Worm (Caenorhabditis elegans): Measurements from ENCODE around the gene cgr-1.

cgr-1 gene

ce11 chrX:3563903-3564302 lies 36.4 kb downstream of the cgr-1 start, which contains the start of gene vit-4:
Gene vit-4, minus strand, starts transcription at chrX:3563965.
- no peak for TF ChIP-seq ztf-29 (GFP tag; IDR thresholded peaks at IDR 0.05)
- no peak for TF ChIP-seq ref-1 (GFP tag; conservative IDR thresholded peaks at IDR 0.05)
- TF ChIP-seq med-1 (GFP tag; optimal IDR thresholded peaks at IDR 0.05; ENCODE audit: insufficient read depth), result no peak
- TF ChIP-seq ztf-23 (GFP tag; IDR thresholded peaks at IDR 0.05), result no peak
- no peak for TF ChIP-seq T22C8.4 (GFP tag; IDR thresholded peaks at IDR 0.05)
- TF ChIP-seq flt-1 (GFP tag; IDR thresholded peaks at IDR 0.05), result no peak
- no peak for TF ChIP-seq tab-1 (GFP tag; IDR thresholded peaks at IDR 0.05)
- no peak for TF ChIP-seq cog-1 (tag; optimal IDR thresholded peaks at IDR 0.05)
- no peak for TF ChIP-seq klf-2 (GFP tag; conservative IDR thresholded peaks at IDR 0.05)

- TF ChIP-seq tab-1 (GFP tag; IDR thresholded peaks at IDR 0.05) (no peak), cog-1 (tag; optimal IDR thresholded peaks at IDR 0.05) (no peak), T22C8.4 (GFP tag; IDR thresholded peaks at IDR 0.05) (no peak), ztf-29 (GFP tag; IDR thresholded peaks at IDR 0.05) (no peak), ztf-23 (GFP tag; IDR thresholded peaks at IDR 0.05) (no peak), med-1 (GFP tag; optimal IDR thresholded peaks at IDR 0.05; ENCODE audit: insufficient read depth) (no peak), klf-2 (GFP tag; conservative IDR thresholded peaks at IDR 0.05) (no peak), flt-1 (GFP tag; IDR thresholded peaks at IDR 0.05) (no peak), ref-1 (GFP tag; conservative IDR thresholded peaks at IDR 0.05) (no peak)
Measured at ce11 chrX:3555930-3556329, 44.3 kb downstream of the cgr-1 start.

- TF ChIP-seq T22C8.4 (GFP tag; IDR thresholded peaks at IDR 0.05) (no peak), cog-1 (tag; optimal IDR thresholded peaks at IDR 0.05) (no peak), ztf-23 (GFP tag; IDR thresholded peaks at IDR 0.05) (no peak), klf-2 (GFP tag; conservative IDR thresholded peaks at IDR 0.05) (no peak), ztf-29 (GFP tag; IDR thresholded peaks at IDR 0.05) (no peak), tab-1 (GFP tag; IDR thresholded peaks at IDR 0.05) (no peak), flt-1 (GFP tag; IDR thresholded peaks at IDR 0.05) (no peak), med-1 (GFP tag; optimal IDR thresholded peaks at IDR 0.05; ENCODE audit: insufficient read depth) (no peak), ref-1 (GFP tag; conservative IDR thresholded peaks at IDR 0.05) (no peak)
Measured at ce11 chrX:3554117-3554516, 46.1 kb downstream of the cgr-1 start.

ce11 chrX:3553687-3554086 lies 46.6 kb downstream of the cgr-1 start:
- no peak for TF ChIP-seq T22C8.4 (GFP tag; IDR thresholded peaks at IDR 0.05)
- no peak for TF ChIP-seq cog-1 (tag; optimal IDR thresholded peaks at IDR 0.05)
- no peak for TF ChIP-seq klf-2 (GFP tag; conservative IDR thresholded peaks at IDR 0.05)
- no peak for TF ChIP-seq flt-1 (GFP tag; IDR thresholded peaks at IDR 0.05)
- no peak for TF ChIP-seq ztf-29 (GFP tag; IDR thresholded peaks at IDR 0.05)
- no peak for TF ChIP-seq ref-1 (GFP tag; conservative IDR thresholded peaks at IDR 0.05)
- TF ChIP-seq ztf-23 (GFP tag; IDR thresholded peaks at IDR 0.05), result no peak
- no peak for TF ChIP-seq tab-1 (GFP tag; IDR thresholded peaks at IDR 0.05)
- TF ChIP-seq med-1 (GFP tag; optimal IDR thresholded peaks at IDR 0.05; ENCODE audit: insufficient read depth), result no peak

ce11 chrX:3552948-3553347 lies 47.3 kb downstream of the cgr-1 start:
- TF ChIP-seq ztf-29 (GFP tag; IDR thresholded peaks at IDR 0.05), result no peak
- no peak for TF ChIP-seq cog-1 (tag; optimal IDR thresholded peaks at IDR 0.05)
- no peak for TF ChIP-seq ref-1 (GFP tag; conservative IDR thresholded peaks at IDR 0.05)
- TF ChIP-seq med-1 (GFP tag; optimal IDR thresholded peaks at IDR 0.05; ENCODE audit: insufficient read depth), result no peak
- no peak for TF ChIP-seq ztf-23 (GFP tag; IDR thresholded peaks at IDR 0.05)
- no peak for TF ChIP-seq klf-2 (GFP tag; conservative IDR thresholded peaks at IDR 0.05)
- no peak for TF ChIP-seq T22C8.4 (GFP tag; IDR thresholded peaks at IDR 0.05)
- TF ChIP-seq tab-1 (GFP tag; IDR thresholded peaks at IDR 0.05), result no peak

- TF ChIP-seq ztf-23 (GFP tag; IDR thresholded peaks at IDR 0.05) (no peak), klf-2 (GFP tag; conservative IDR thresholded peaks at IDR 0.05) (no peak), T22C8.4 (GFP tag; IDR thresholded peaks at IDR 0.05) (no peak), flt-1 (GFP tag; IDR thresholded peaks at IDR 0.05) (no peak), ztf-29 (GFP tag; IDR thresholded peaks at IDR 0.05) (no peak), ref-1 (GFP tag; conservative IDR thresholded peaks at IDR 0.05) (no peak), tab-1 (GFP tag; IDR thresholded peaks at IDR 0.05) (no peak), cog-1 (tag; optimal IDR thresholded peaks at IDR 0.05) (no peak), med-1 (GFP tag; optimal IDR thresholded peaks at IDR 0.05; ENCODE audit: insufficient read depth) (no peak)
Measured at ce11 chrX:3551173-3551572, 49.1 kb downstream of the cgr-1 start.

ce11 chrX:3548716-3549115 lies 51.5 kb downstream of the cgr-1 start:
- no peak for TF ChIP-seq ref-1 (GFP tag; conservative IDR thresholded peaks at IDR 0.05)
- TF ChIP-seq flt-1 (GFP tag; IDR thresholded peaks at IDR 0.05), result no peak
- TF ChIP-seq cog-1 (tag; optimal IDR thresholded peaks at IDR 0.05), result no peak
- TF ChIP-seq ztf-29 (GFP tag; IDR thresholded peaks at IDR 0.05), result no peak
- TF ChIP-seq klf-2 (GFP tag; conservative IDR thresholded peaks at IDR 0.05), result no peak
- no peak for TF ChIP-seq tab-1 (GFP tag; IDR thresholded peaks at IDR 0.05)
- TF ChIP-seq T22C8.4 (GFP tag; IDR thresholded peaks at IDR 0.05), result no peak
- no peak for TF ChIP-seq ztf-23 (GFP tag; IDR thresholded peaks at IDR 0.05)
- TF ChIP-seq med-1 (GFP tag; optimal IDR thresholded peaks at IDR 0.05; ENCODE audit: insufficient read depth), result no peak

- TF ChIP-seq ztf-23 (GFP tag; IDR thresholded peaks at IDR 0.05) (no peak), med-1 (GFP tag; optimal IDR thresholded peaks at IDR 0.05; ENCODE audit: insufficient read depth) (no peak), T22C8.4 (GFP tag; IDR thresholded peaks at IDR 0.05) (no peak), klf-2 (GFP tag; conservative IDR thresholded peaks at IDR 0.05) (no peak), ztf-29 (GFP tag; IDR thresholded peaks at IDR 0.05) (no peak), cog-1 (tag; optimal IDR thresholded peaks at IDR 0.05) (no peak)
Measured at ce11 chrX:3547828-3548227, 52.4 kb downstream of the cgr-1 start.

All from whole organism, midembryonic.